Worm (Caenorhabditis elegans) whole organism, L1 larva: ENCODE results near the gene Y41E3.6.

Source experiments
- nhr-71 ChIP-seq: sonication (generic microtip); optimal IDR thresholded peaks from 2 replicates; lab custom pipeline; 2016; ENCODE audit warnings: mild to moderate bottlenecking, missing genetic modification characterization, moderate library complexity, missing compliant biosample characterization
- ztf-11 ChIP-seq, 2 experiments: sonication (generic microtip); optimal IDR thresholded peaks; 2 replicates each; lab custom pipeline; 2016 to 2017; ENCODE audit warnings: missing genetic modification characterization in 2 of 2, missing biosample characterization in 1 of 2, missing compliant biosample characterization in 1 of 2

- TF ChIP-seq ztf-11 (tag; optimal IDR thresholded peaks at IDR 0.05; lab: Kevin White, UChicago) = no peak
- TF ChIP-seq nhr-71 (tag; lab: Kevin White, UChicago) = no peak
These were observed 17.8 kb downstream of the Y41E3.6 start for ce11 chrIV:15024426-15024825.
